Fruit fly (Drosophila melanogaster): ENCODE data around the gene CG42724.

DNA sequence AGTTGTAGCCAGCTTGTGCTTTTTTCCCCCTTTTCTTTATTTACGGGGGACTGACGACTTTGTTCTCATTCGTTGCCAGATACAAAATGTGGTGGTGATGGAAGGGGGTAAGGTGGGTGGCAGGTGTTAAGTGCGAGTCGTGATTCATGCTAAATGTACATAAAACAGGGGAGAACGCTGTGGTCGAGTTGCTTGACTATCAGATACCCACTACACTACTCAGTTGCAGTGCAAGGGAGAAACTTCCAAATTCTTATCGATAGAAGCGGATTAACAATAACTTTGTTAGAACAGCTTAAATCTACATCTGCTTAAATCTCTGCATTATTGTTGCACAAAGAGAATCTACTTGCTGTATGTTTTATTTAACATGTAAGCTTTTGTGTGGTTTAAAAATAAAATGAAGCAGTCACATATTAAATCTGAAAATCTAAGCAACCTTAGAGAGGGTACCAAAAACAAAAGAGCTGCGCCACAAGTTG lies 29.6 kb upstream of the CG42724 start:
- TF ChIP-seq OdsH (GFP tag; optimal IDR thresholded peaks at IDR 0.05) = peak; percentile 21
- TF ChIP-seq CG1621 (tag; optimal IDR thresholded peaks at IDR 0.05) = peak; percentile 1
- peak; percentile 64 for TF ChIP-seq lz (GFP tag; optimal IDR thresholded peaks at IDR 0.05)
- peak; percentile 38 for TF ChIP-seq fd59A (GFP tag; optimal IDR thresholded peaks at IDR 0.05)
- TF ChIP-seq acj6 (GFP tag; optimal IDR thresholded peaks at IDR 0.05) = peak; percentile 37
- TF ChIP-seq Met (GFP tag; optimal IDR thresholded peaks at IDR 0.05) = peak; percentile 67
- TF ChIP-seq Sox14 (GFP tag; optimal IDR thresholded peaks at IDR 0.05) = peak; percentile 73
- TF ChIP-seq Blimp-1 (GFP tag; optimal IDR thresholded peaks at IDR 0.05) = peak; percentile 2
- TF ChIP-seq ss (GFP tag; optimal IDR thresholded peaks at IDR 0.05) = peak in 1 of 2 experiments; percentile 9
- TF ChIP-seq achi (GFP tag; optimal IDR thresholded peaks at IDR 0.05) = peak; percentile 9
- TF ChIP-seq CG11762 (GFP tag; optimal IDR thresholded peaks at IDR 0.05; ENCODE audit: insufficient read depth) = no peak
- TF ChIP-seq CG6163 (GFP tag; IDR thresholded peaks at IDR 0.05) = 0 out of 3 replicates have a peak, but pooled peaks have one; percentile 34
- no peak for TF ChIP-seq CG8319 (GFP tag; optimal IDR thresholded peaks at IDR 0.05)
